Fruit fly (Drosophila melanogaster) S2 (cell line): ENCODE data around the gene CG43149.

ENCODE experiments used
- CG8478 ChIP-seq: fragments of >200 bp; optimal IDR thresholded peaks from 2 replicates; lab custom pipeline; 2018
- CTCF ChIP-seq, 2 experiments: fragments of >200 bp; optimal IDR thresholded peaks; 2 replicates each; lab custom pipeline; 2018

Gene CG43149

DNA sequence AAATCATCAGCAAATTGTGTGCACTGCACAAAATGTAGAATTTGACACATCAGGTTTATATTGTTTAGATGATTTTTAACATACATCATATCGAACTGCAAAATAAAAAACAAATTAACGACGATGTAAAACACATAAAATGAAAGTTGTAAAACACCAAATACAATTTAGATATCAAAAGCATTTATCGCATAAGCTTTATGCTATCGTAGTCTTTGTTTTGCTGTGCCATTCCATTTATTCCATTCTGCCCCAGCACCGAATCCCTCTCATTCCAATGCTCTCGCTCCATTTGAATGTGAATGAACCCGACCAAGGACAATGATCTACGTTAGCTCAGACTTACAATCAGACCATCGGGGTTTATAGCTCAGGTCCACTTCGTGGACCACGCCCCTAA, 16.7 kb upstream of the CG43149 start:
- TF ChIP-seq CG8478 (no peak), CTCF (optimal IDR thresholded peaks at IDR 0.05; lab: Kevin White, UChicago) (no peak)

DNA sequence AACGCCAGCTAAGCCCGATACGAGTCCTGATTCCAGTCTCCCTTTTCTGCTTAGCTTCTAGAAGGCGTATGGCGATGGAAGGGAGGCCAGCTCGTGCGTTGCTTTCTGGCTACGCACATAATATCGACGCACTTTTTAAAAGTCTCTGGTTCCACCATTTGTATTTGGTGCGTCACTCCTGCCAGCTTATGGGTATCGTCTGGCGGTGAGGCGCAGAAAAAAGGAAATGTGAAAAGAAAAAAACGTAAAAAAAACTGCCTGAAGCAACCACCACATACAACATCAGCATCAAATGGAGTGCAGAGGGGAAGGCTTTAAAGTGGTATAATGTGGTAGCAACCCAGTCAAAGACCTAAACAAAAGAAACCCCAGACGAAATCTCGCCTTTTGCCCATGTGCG, 14.8 kb upstream of the CG43149 start:
- no peak for TF ChIP-seq CTCF (optimal IDR thresholded peaks at IDR 0.05; lab: Kevin White, UChicago)
- no peak for TF ChIP-seq CG8478

DNA sequence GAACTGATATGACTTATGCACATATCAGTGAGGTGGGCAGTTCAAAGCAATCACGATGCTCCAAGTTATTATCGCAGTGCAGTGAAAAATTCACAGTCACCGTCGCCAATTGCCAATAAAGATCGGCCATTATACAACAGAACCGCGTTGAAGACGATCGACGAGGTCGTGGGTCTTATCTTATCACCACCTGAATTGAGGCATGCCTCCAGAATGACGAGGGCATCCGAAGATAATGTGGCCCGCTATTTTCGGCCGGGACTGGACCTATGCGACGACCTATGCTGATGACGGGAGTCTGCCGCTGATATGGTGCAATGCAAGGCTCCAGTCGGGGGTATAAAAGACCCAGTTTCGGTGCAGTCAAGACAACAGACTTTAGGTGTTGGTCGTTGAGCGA, 11.5 kb upstream of the CG43149 start, which contains the start of gene Lsp1gamma:
Lsp1gamma (plus strand) TSS at position 368 of the 400 bp plus-strand sequence.
- no peak for TF ChIP-seq CG8478
- TF ChIP-seq CTCF (optimal IDR thresholded peaks at IDR 0.05; lab: Kevin White, UChicago) = no peak

DNA sequence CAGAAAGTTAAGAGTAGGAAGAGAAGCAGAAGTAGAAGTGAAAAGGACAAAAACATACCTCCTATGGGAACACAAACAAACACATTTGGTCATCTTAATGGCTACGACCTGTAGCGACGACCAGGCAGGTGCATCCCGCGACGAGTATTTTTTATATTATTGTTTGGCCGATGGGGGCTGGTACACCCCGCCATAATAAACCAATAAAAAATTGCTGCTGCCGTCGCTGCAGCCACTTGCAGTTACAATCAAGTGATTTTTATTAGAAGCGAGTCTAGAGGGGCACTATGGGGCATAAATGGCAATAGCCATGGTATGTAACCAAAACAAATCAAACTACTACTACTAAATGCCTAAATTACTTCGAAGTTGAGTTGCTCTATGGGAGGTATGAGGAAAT, 5.9 kb upstream of the CG43149 start:
- no peak for TF ChIP-seq CTCF (optimal IDR thresholded peaks at IDR 0.05; lab: Kevin White, UChicago)
- no peak for TF ChIP-seq CG8478

DNA sequence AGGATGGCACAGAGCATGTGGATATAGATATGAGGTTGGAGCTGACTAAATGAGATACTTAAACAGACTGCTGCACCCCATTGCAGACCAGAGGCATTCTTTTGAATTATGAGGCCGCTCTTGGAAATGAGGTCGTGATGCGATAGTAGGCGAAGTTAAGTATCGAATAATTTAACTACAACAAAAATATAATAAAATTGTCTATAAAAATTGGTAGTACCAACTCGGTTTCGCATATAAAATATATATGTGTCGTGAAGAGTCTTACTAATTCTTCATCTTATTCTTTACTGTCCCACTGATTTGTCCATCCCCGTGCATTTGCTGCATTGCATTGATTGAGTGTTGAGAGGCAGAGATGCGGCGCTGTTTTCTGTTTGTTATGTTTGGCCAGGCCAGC, 5.5 kb upstream of the CG43149 start:
- TF ChIP-seq CG8478 (no peak), CTCF (optimal IDR thresholded peaks at IDR 0.05; lab: Kevin White, UChicago) (no peak)

DNA sequence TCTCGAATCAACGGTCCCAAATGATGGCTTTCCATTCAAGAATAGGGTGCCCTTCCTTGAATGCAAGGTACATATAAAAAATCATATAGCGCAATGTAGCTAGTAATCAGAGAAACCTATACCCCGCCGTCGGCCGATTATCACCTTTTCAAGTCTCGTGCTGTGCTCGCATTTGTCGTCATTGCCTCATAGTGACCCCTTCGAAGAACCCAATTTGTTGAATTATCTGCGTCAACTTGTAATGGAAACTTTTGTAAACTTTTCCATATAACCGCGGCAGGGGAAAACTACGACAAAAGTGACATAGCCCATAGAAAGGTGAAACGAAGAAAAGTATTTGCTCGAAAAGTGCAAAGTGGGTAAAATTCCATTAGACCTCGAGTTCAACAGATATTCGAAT, 3.1 kb upstream of the CG43149 start:
- TF ChIP-seq CTCF (optimal IDR thresholded peaks at IDR 0.05; lab: Kevin White, UChicago) = no peak
- no peak for TF ChIP-seq CG8478

DNA sequence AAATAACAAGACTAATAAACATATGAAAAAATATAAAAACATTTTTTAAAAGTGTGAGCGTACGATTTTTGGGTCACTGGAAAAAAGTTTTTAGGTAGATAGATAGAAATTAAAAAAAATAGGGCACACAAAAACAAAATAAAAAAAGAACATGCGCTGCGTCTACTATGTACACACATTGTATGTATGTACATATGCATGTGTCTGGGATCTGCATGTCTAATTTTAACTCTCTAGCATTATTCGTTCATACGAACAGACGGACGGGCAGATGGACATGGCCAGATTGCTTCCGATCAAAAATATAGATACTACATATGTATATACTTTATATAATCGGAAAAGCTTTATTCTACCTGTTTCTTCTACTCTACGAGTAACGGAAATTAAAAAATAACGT, 2.0 kb upstream of the CG43149 start:
- TF ChIP-seq CG8478 (no peak), CTCF (optimal IDR thresholded peaks at IDR 0.05; lab: Kevin White, UChicago) (no peak)

DNA sequence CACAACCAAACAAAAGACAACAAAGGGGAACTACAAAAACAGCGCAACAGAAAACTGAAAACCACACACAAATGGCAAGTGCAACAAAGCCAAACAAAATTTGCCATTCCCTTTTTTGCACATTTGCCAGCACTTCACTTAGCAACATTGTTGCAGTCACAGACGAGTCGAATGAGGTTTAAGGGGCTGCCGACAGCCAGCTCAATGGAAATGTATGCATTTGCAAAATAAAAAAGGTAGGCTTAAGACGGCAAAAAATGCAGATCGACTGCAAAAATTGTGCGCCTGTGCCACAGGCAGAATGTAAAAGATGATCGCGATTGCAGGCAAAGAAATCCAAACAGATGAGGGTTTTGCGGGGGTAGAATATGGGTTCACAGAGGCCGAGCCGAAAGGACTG, 3.7 kb downstream of the CG43149 start:
- TF ChIP-seq CG8478 = no peak
- TF ChIP-seq CTCF (optimal IDR thresholded peaks at IDR 0.05; lab: Kevin White, UChicago) = no peak

DNA sequence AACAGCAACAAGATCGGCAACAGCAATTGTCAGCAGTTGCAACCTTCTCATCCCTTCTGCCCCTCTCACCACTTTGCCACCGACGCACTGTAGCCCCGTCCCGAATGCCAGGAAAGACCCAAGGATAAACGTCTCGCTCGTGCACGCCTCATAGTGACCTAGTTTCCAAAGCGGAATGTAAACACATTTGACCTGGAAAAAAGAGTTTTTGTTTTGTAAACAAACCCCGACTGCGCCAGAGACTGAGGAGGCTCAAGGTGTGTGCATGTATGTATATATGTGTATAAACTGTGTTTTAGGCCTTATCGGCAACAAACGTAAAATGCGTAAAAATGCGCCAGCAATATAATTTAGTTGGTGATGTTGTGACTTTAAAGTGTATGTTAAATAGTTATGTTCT, 4.8 kb downstream of the CG43149 start:
- TF ChIP-seq CTCF (optimal IDR thresholded peaks at IDR 0.05; lab: Kevin White, UChicago) = no peak
- no peak for TF ChIP-seq CG8478

DNA sequence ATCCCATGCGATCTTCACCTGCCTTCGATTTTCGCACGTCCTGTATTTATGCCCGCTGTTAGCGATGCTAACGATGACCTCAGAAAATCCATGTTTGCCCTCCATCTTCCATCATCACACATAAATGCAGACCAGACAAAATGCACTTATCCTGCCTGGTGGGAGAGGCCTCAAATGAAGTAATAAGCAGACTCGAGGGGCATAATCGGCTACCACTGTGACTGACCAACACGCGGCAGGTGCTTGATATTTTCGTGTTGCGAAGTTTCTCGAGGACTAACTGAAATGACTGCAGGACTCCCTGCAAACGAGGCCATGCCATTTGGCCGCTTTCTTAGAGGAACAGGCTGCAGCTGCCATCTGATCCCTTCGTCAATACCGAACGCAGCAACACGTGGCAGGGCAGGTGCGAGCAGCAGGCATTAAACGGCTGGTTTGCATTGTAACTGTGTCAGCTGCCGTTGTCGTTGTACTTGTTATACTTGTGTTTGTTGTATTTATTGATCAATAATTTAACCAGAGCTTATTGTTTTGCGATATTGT, 6.8 kb downstream of the CG43149 start:
- TF ChIP-seq CG8478 (no peak), CTCF (optimal IDR thresholded peaks at IDR 0.05; lab: Kevin White, UChicago) (no peak)

DNA sequence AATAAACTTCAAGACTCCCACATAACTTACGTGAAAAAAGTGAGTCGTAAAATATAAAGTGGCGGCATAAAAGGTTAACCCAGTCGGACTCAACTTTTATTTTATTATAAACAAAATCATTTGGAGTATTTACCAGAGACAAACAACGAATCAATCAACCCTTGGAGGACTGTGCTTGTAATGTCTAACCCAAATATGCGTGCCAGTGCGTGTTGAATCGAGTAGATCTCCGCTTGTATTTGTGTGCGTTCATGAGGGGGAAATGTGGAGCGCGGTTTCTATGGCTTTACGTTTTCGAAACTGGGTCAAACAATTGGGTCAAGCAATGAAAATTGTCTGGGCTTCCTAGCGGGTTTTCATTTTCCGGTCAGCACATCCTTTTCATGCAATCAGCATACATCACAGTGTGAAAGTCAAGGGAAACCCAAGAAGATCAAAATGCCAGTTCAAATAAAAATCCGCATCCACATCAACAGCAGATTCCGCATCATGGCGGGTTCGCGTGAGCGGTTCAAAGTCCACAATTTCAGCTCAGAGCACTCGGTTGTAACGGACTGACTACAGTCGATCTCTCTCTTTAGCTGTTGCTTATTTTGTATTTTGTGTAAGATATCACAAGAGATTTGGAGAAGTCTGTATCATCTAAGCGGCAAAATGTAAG, 13.0 kb downstream of the CG43149 start:
- TF ChIP-seq CTCF (optimal IDR thresholded peaks at IDR 0.05; lab: Kevin White, UChicago) = no peak
- TF ChIP-seq CG8478 = no peak

DNA sequence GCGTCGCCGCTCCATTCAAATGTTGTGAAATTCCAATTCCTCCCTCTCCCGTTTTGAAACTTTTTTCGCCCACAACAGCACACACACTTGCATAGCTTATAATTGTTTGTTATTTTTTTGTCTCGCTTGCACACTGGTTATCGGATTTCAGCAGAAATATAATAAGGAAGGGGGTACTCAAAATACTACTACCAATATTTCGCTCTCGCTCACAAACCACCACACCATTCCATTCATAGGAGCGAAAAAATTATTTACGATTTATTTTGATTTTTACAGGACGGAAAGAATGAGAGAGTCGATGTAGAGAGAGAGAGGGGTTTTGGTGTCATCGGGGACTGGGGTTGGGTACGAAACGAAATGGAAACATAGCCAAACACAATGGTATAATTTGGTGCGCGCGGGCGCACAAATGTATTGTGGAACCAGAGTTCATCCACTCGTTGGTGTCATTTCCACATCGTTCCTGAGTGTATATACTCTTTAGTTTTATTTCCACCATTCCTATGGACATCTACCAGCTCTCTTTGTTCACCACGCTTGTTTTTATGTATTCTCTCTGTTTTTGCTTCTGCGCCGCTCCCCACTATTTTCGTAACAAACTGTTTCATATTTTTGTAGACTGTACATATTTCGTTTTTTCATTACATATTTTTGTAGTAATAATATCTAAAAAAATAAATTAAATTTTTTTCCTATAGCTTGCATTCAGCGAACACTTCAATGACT, 14.2 kb downstream of the CG43149 start:
- TF ChIP-seq CG8478 = no peak
- peak in 1 of 2 experiments; percentile 17 for TF ChIP-seq CTCF (optimal IDR thresholded peaks at IDR 0.05; lab: Kevin White, UChicago)

DNA sequence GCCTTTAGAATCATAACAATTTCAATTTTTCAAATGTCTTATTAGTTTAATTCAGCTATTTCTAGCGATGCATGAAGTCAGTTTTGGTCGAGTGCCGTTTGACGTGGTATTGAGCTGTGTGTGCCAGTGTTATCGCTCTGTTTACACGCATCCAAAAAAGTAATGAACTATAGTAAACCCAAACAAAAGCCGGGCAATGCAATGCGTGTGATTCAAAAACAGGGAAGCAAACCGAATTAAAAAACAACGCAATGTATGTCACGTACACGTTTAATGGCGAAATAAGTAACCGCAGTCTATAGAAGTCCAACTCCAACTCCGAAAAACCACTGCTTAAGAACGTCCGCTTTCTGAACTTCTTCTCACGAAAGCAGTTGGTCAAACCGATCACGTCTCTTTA, 16.6 kb downstream of the CG43149 start:
- TF ChIP-seq CG8478 = no peak
- TF ChIP-seq CTCF (optimal IDR thresholded peaks at IDR 0.05; lab: Kevin White, UChicago) = no peak

DNA sequence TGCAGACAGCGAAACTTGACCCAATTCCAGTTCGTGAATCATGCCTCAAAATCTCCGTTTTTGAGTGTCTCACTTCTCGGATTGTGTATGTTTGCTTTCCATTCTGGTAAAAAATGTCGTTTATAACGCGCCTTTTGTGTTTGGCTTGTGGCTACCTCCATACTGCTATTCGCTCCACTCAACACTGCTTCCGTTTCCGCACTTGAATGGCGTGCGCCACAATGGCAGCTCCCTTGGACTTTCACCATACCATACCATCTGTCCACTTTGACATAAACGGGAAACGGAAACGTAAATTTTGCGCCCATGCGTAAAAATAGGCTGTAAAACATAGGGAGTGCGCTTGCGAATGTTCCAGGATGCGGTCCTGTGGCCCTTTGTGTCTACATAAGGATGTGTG, 19.9 kb downstream of the CG43149 start:
- TF ChIP-seq CG8478 = no peak
- no peak for TF ChIP-seq CTCF (optimal IDR thresholded peaks at IDR 0.05; lab: Kevin White, UChicago)

DNA sequence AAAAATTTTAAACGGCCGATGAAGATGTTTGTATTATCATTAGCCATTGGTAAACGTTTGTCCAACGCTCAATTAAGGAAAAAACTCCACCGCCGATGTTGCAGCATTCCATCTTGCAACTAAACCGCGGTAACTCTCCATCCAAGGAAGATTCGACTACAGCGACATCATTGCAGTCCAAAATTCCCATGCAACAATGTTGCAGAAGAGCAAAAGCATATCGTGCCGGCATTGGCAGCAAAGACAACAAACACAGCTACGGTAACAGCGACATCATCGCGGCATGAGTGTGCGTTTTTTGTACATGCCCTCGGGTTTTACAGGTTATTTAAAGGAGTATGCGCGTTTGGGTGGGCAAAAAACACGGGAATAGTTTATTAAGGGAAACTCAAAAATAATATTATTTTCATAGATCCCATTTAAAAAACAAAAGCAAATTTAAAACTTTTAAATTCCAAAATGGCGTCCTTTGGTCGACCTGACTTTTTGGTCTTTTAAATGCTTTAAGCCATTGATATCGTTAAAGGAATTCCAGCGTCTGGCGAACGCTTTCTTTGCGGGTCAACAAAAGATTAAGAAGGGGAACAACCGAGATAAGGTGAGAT, 24.8 kb downstream of the CG43149 start:
- TF ChIP-seq CTCF (optimal IDR thresholded peaks at IDR 0.05; lab: Kevin White, UChicago) (no peak), CG8478 (no peak)

DNA sequence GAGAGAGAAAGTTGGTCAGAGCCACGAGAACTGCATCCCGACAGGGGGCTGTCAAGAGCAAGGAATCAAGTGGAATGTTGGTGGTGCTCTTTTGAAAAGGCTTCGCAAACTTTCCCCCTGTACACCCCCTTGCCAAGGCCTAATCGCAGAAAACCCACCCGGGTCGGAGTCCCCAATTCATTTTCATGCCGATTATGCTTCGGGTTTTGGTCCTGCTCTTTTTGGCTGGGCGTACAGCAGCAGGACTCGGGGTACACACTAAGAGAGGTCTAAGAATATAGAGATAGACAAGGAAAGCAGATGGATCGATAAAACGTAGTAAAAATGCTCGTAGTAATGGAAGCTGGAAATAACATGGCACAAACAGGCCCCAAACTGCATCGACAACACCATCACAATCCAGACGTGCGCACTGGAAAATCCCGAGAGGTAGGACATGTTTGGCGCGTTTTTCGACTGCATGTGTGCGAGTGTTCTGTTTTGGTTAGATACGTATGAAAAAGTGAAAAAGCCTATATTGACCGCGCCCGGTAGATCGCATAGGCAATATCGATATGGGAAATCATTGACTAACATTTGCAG, 27.8 kb downstream of the CG43149 start:
- TF ChIP-seq CG8478 (no peak), CTCF (optimal IDR thresholded peaks at IDR 0.05; lab: Kevin White, UChicago) (no peak)
